Fruit fly (Drosophila melanogaster): ENCODE measurements around the gene CG9628.

- no peak for TF ChIP-seq CG8478 (optimal IDR thresholded peaks at IDR 0.05)
- no peak for TF ChIP-seq CTCF (optimal IDR thresholded peaks at IDR 0.05)
Measured at dm6 chr3L:14590964-14591363, 31.6 kb upstream of the CG9628 start.
